Fruit fly (Drosophila melanogaster): ENCODE results near the gene msl-1.

msl-1 gene

dm6 chr2L:18695404-18695804 lies 6.8 kb upstream of the msl-1 start, which contains the start of the genes CG10383 and CG10338 (continued):
- TF ChIP-seq gt (GFP tag; IDR thresholded peaks at IDR 0.05) (peak; percentile 68), pan (optimal IDR thresholded peaks at IDR 0.05) (no peak), pan (GFP tag; optimal IDR thresholded peaks at IDR 0.05 in 1 of 2, IDR thresholded peaks at IDR 0.05 in 1 of 2) (peak in 1 of 2 experiments; percentile 94), CG43689 (GFP tag; IDR thresholded peaks at IDR 0.05) (peak; percentile 55), CG10654 (GFP tag; optimal IDR thresholded peaks at IDR 0.05) (peak; percentile 71), cad (GFP tag; optimal IDR thresholded peaks at IDR 0.05) (no peak), CG7786 (GFP tag; optimal IDR thresholded peaks at IDR 0.05) (peak; percentile 90), GATAe (GFP tag; conservative IDR thresholded peaks at IDR 0.05) (peak; percentile 83), CG1024 (GFP tag; IDR thresholded peaks at IDR 0.05) (peak; percentile 83), sima (GFP tag; optimal IDR thresholded peaks at IDR 0.05) (no peak), HmgD (GFP tag; optimal IDR thresholded peaks at IDR 0.05) (peak; percentile 86), CG33213 (GFP tag; optimal IDR thresholded peaks at IDR 0.05) (peak; percentile 86), NC2α (GFP tag; optimal IDR thresholded peaks at IDR 0.05) (peak; percentile 62), CG4617 (GFP tag; optimal IDR thresholded peaks at IDR 0.05; ENCODE audit: borderline replicate concordance) (peak; percentile 87), stc (GFP tag; IDR thresholded peaks at IDR 0.05) (peak; percentile 92), bowl (GFP tag; IDR thresholded peaks at IDR 0.05) (peak; percentile 79), B-H1 (GFP tag; IDR thresholded peaks at IDR 0.05) (peak; percentile 86), HLHmδ (GFP tag; optimal IDR thresholded peaks at IDR 0.05) (no peak), jing (GFP tag; optimal IDR thresholded peaks at IDR 0.05) (peak; percentile 75), slou (GFP tag; optimal IDR thresholded peaks at IDR 0.05) (peak; percentile 84), CG10366 (GFP tag; IDR thresholded peaks at IDR 0.05) (peak; percentile 89), dm (GFP tag; optimal IDR thresholded peaks at IDR 0.05) (peak; percentile 85), CG18599 (GFP tag; optimal IDR thresholded peaks at IDR 0.05) (peak; percentile 92), Dref (GFP tag; IDR thresholded peaks at IDR 0.05) (peak; percentile 38; the same call in 1 of the 2 replicates), z (GFP tag; IDR thresholded peaks at IDR 0.05) (no peak), Lhr (GFP tag; optimal IDR thresholded peaks at IDR 0.05) (peak; percentile 62), CG8281 (tag; optimal IDR thresholded peaks at IDR 0.05) (peak; percentile 42), Gsc (GFP tag; IDR thresholded peaks at IDR 0.05) (peak; percentile 63), Eip74EF (GFP tag; optimal IDR thresholded peaks at IDR 0.05) (peak in 1 of 2 experiments; percentile 63), D19B (GFP tag; optimal IDR thresholded peaks at IDR 0.05) (peak; percentile 41), Max (GFP tag; optimal IDR thresholded peaks at IDR 0.05) (peak; percentile 78), twi (tag; optimal IDR thresholded peaks at IDR 0.05) (peak; percentile 70), CG34224 (GFP tag; IDR thresholded peaks at IDR 0.05; ENCODE audit: partially characterized antibody) (no peak), so (GFP tag; IDR thresholded peaks at IDR 0.05) (peak; percentile 67; the same call in 1 of the 3 replicates), ftz-f1 (GFP tag; optimal IDR thresholded peaks at IDR 0.05) (peak; percentile 66), ssp (GFP tag; IDR thresholded peaks at IDR 0.05) (peak; percentile 71), unc-4 (GFP tag; IDR thresholded peaks at IDR 0.05; ENCODE audit: partially characterized antibody) (peak; percentile 45; the same call in 1 of the 2 replicates), CG42726 (GFP tag; IDR thresholded peaks at IDR 0.05; ENCODE audit: partially characterized antibody) (peak; percentile 38; the same call in 1 of the 2 replicates), ems (GFP tag; optimal IDR thresholded peaks at IDR 0.05) (peak; percentile 80), E2f2 (GFP tag; IDR thresholded peaks at IDR 0.05) (peak; percentile 78), lab (GFP tag; optimal IDR thresholded peaks at IDR 0.05) (peak; percentile 94), grn (GFP tag; optimal IDR thresholded peaks at IDR 0.05) (peak; percentile 22), Camta (GFP tag; optimal IDR thresholded peaks at IDR 0.05) (peak; percentile 81), CG1832 (GFP tag; optimal IDR thresholded peaks at IDR 0.05) (no peak), schlank (tag; optimal IDR thresholded peaks at IDR 0.05) (peak; percentile 72), CG9797 (GFP tag; optimal IDR thresholded peaks at IDR 0.05) (peak; percentile 93), Hr39 (optimal IDR thresholded peaks at IDR 0.05) (no peak), C15 (GFP tag; IDR thresholded peaks at IDR 0.05) (peak; percentile 65; the same call in 2 of the 3 replicates), CG9437 (GFP tag; optimal IDR thresholded peaks at IDR 0.05) (peak; percentile 23), B-H2 (GFP tag; optimal IDR thresholded peaks at IDR 0.05) (no peak), Sin3A (optimal IDR thresholded peaks at IDR 0.05) (peak; percentile 97), luna (GFP tag; optimal IDR thresholded peaks at IDR 0.05) (peak; percentile 49)
